Fruit fly (Drosophila melanogaster): ENCODE measurements around the gene alpha-Est10.

Gene alpha-Est10

DNA sequence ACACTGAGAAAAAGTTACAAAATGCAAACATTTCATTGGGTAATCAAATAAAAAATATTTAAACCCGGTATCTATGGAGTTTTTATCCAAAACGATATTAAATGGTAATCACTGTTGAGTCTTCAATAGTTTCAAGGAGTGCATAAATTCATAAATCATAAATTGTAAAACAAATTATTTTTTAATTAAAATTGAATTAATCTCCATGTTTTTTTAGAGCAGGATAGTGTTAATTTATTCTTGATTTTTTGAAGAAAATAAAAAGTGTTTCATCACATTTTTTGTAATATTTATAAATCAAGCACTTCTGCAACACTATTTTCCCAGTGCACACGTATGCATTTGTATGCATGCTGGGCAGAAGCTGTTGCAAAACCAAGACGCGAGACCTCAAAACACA lies 2.8 kb downstream of the alpha-Est10 start (continued):
- 0 out of 3 replicates have a peak, but pooled peaks have one; percentile 52 for TF ChIP-seq dysf (GFP tag; IDR thresholded peaks at IDR 0.05)
- TF ChIP-seq CG9727 (GFP tag; optimal IDR thresholded peaks at IDR 0.05) = peak; percentile 39
- TF ChIP-seq sna (GFP tag; IDR thresholded peaks at IDR 0.05; ENCODE audit: partially characterized antibody) = no peak
- no peak for TF ChIP-seq Stat92E (GFP tag; optimal IDR thresholded peaks at IDR 0.05)
- no peak for TF ChIP-seq hb (GFP tag; IDR thresholded peaks at IDR 0.05; ENCODE audit: partially characterized antibody)
- TF ChIP-seq dmrt99B (tag; optimal IDR thresholded peaks at IDR 0.05) = peak; percentile 89
- TF ChIP-seq grau (tag; optimal IDR thresholded peaks at IDR 0.05) = peak; percentile 66
- no peak for TF ChIP-seq fd3F (GFP tag; optimal IDR thresholded peaks at IDR 0.05)
- peak; percentile 29 for TF ChIP-seq CG11723 (GFP tag; optimal IDR thresholded peaks at IDR 0.05)
- TF ChIP-seq CG2202 (tag; optimal IDR thresholded peaks at IDR 0.05) = no peak
- no peak for TF ChIP-seq Doc3 (GFP tag; IDR thresholded peaks at IDR 0.05; ENCODE audit: partially characterized antibody)
- peak; percentile 50 for TF ChIP-seq CG10209 (GFP tag; optimal IDR thresholded peaks at IDR 0.05)
- no peak for TF ChIP-seq zen2 (GFP tag; IDR thresholded peaks at IDR 0.05; ENCODE audit: partially characterized antibody)
- TF ChIP-seq Vsx1 (GFP tag; optimal IDR thresholded peaks at IDR 0.05) = no peak
- peak; percentile 68 for TF ChIP-seq CG12659 (GFP tag; optimal IDR thresholded peaks at IDR 0.05)
- no peak for TF ChIP-seq Taf1 (GFP tag; IDR thresholded peaks at IDR 0.05)
- TF ChIP-seq zen (tag; optimal IDR thresholded peaks at IDR 0.05) = no peak
- TF ChIP-seq psq (GFP tag; optimal IDR thresholded peaks at IDR 0.05) = no peak
- peak; percentile 56 for TF ChIP-seq CG17385 (GFP tag; optimal IDR thresholded peaks at IDR 0.05)
- TF ChIP-seq ase (GFP tag; IDR thresholded peaks at IDR 0.05) = peak; percentile 51; the same call in 1 of the 3 replicates
- no peak for TF ChIP-seq Deaf1 (tag; optimal IDR thresholded peaks at IDR 0.05)
- TF ChIP-seq Drgx (GFP tag; IDR thresholded peaks at IDR 0.05) = peak; percentile 51
- peak; percentile 35 for TF ChIP-seq run (tag; optimal IDR thresholded peaks at IDR 0.05)
- no peak for TF ChIP-seq TFAM (GFP tag; optimal IDR thresholded peaks at IDR 0.05)
- TF ChIP-seq CG5180 (GFP tag; optimal IDR thresholded peaks at IDR 0.05) = peak; percentile 47
- TF ChIP-seq maf-S (GFP tag; optimal IDR thresholded peaks at IDR 0.05) = no peak
- TF ChIP-seq croc (GFP tag; conservative IDR thresholded peaks at IDR 0.05) = peak; percentile 16; the same call in 1 of the 3 replicates
- peak; percentile 27 for TF ChIP-seq salm (tag; optimal IDR thresholded peaks at IDR 0.05)
- TF ChIP-seq nerfin-1 (tag; optimal IDR thresholded peaks at IDR 0.05) = no peak
- peak; percentile 67 for TF ChIP-seq CG4424 (GFP tag; optimal IDR thresholded peaks at IDR 0.05)
- TF ChIP-seq jigr1 (GFP tag; IDR thresholded peaks at IDR 0.05) = no peak
- TF ChIP-seq Meics (GFP tag; optimal IDR thresholded peaks at IDR 0.05) = peak; percentile 44
- TF ChIP-seq Rx (GFP tag; IDR thresholded peaks at IDR 0.05) = no peak
- peak; percentile 63 for TF ChIP-seq ATbp (GFP tag; optimal IDR thresholded peaks at IDR 0.05)
- peak; percentile 4 for TF ChIP-seq Hmx (GFP tag; optimal IDR thresholded peaks at IDR 0.05)
- TF ChIP-seq CG31388 (GFP tag; optimal IDR thresholded peaks at IDR 0.05) = no peak
- no peak for TF ChIP-seq dimm (GFP tag; IDR thresholded peaks at IDR 0.05)
- TF ChIP-seq CG17568 (GFP tag; optimal IDR thresholded peaks at IDR 0.05) = no peak
- TF ChIP-seq CG18599 (GFP tag; optimal IDR thresholded peaks at IDR 0.05) = peak; percentile 36
- TF ChIP-seq CG6854 (GFP tag; optimal IDR thresholded peaks at IDR 0.05) = no peak
- TF ChIP-seq CG14710 (tag; optimal IDR thresholded peaks at IDR 0.05) = no peak
- peak; percentile 78 for TF ChIP-seq CoRest (tag; optimal IDR thresholded peaks at IDR 0.05)
- TF ChIP-seq H15 (GFP tag; IDR thresholded peaks at IDR 0.05) = 0 out of 3 replicates have a peak, but pooled peaks have one; percentile 38
- TF ChIP-seq CG3847 (GFP tag; IDR thresholded peaks at IDR 0.05) = no peak
- no peak for TF ChIP-seq pan (optimal IDR thresholded peaks at IDR 0.05)
- peak in 1 of 2 experiments; percentile 57 for TF ChIP-seq pan (GFP tag; optimal IDR thresholded peaks at IDR 0.05 in 1 of 2, IDR thresholded peaks at IDR 0.05 in 1 of 2)
- peak; percentile 73 for TF ChIP-seq CG9437 (GFP tag; optimal IDR thresholded peaks at IDR 0.05)
- TF ChIP-seq Sox102F (GFP tag; optimal IDR thresholded peaks at IDR 0.05) = peak; percentile 90
- TF ChIP-seq Ets97D (GFP tag; optimal IDR thresholded peaks at IDR 0.05) = no peak
- no peak for TF ChIP-seq MESR4 (GFP tag; optimal IDR thresholded peaks at IDR 0.05)
